Worm (Caenorhabditis elegans) whole organism, L4 larva: Measurements from ENCODE around the gene pals-20.
A peak's percentile ranks its signal among the peaks of the same experiment; 100 is the strongest.

Experiments
- D1046.2 ChIP-seq: fragments of 200-800 bp; sonication (Bioruptor generic); IDR thresholded peaks from 2 replicates; pipeline ENCODE4 v1.3.6; 2022; ENCODE audit warnings: missing genetic modification characterization, missing compliant biosample characterization
- F37D6.2 ChIP-seq: sonication (generic microtip); optimal IDR thresholded peaks from 2 replicates; lab custom pipeline; 2016; ENCODE audit warnings: mild to moderate bottlenecking, missing genetic modification characterization, missing compliant biosample characterization
- aha-1 ChIP-seq: fragments of 150-350 bp; peaks from one replicate; lab custom pipeline; 2014; ENCODE audit warnings: missing biosample characterization, missing genetic modification characterization
- ama-1 ChIP-seq: fragments of 150-350 bp; optimal IDR thresholded peaks from 2 replicates; lab custom pipeline; 2014; ENCODE audit warnings: inconsistent platforms, mixed read lengths
- ceh-32 ChIP-seq: sonication (generic microtip); optimal IDR thresholded peaks from 2 replicates; lab custom pipeline; 2016; ENCODE audit warnings: mild to moderate bottlenecking, missing genetic modification characterization, missing compliant biosample characterization; ENCODE audit not compliant: poor library complexity
- ceh-62 ChIP-seq: sonication (generic microtip); optimal IDR thresholded peaks from 2 replicates; lab custom pipeline; 2017; ENCODE audit warnings: missing biosample characterization, missing genetic modification characterization
- cey-2 ChIP-seq: sonication (generic microtip); optimal IDR thresholded peaks from 3 replicates; lab custom pipeline; 2017; ENCODE audit warnings: missing genetic modification characterization, mild to moderate bottlenecking, missing compliant biosample characterization, antibody characterized with exemption, borderline replicate concordance; ENCODE audit not compliant: insufficient read depth
- daf-16 ChIP-seq, 3 experiments: sonication (generic microtip); optimal IDR thresholded peaks; 2 replicates each; lab custom pipeline; 2016 to 2017; ENCODE audit warnings: missing genetic modification characterization in 3 of 3, missing genetic modification reagents in 3 of 3, mild to moderate bottlenecking in 2 of 3, missing compliant biosample characterization in 2 of 3, missing biosample characterization in 1 of 3, moderate library complexity in 1 of 3
- daf-19 ChIP-seq: fragments of 200-800 bp; sonication (Bioruptor generic); conservative IDR thresholded peaks from 2 replicates; pipeline ENCODE4 v1.3.6; 2022; ENCODE audit warnings: missing genetic modification characterization, missing compliant biosample characterization
- dmd-8 ChIP-seq: fragments of 200-800 bp; sonication (Bioruptor generic); IDR thresholded peaks from 2 replicates; pipeline ENCODE4 v1.3.6; 2022; ENCODE audit warnings: missing genetic modification characterization, missing compliant biosample characterization
- duxl-1 ChIP-seq: sonication (generic microtip); optimal IDR thresholded peaks from 2 replicates; lab custom pipeline; 2016; ENCODE audit warnings: mild to moderate bottlenecking, missing genetic modification characterization, moderate library complexity, missing compliant biosample characterization; ENCODE audit not compliant: poor library complexity
- dve-1 ChIP-seq: sonication (generic microtip); optimal IDR thresholded peaks from 2 replicates; lab custom pipeline; 2017; ENCODE audit warnings: antibody characterized with exemption, mild to moderate bottlenecking, missing genetic modification characterization, missing compliant biosample characterization; ENCODE audit not compliant: insufficient read depth
- fkh-10 ChIP-seq: fragments of 150-350 bp; optimal IDR thresholded peaks from 2 replicates; lab custom pipeline; 2014; ENCODE audit warnings: missing biosample characterization, missing genetic modification reagents, missing genetic modification characterization
- hif-1 ChIP-seq, 2 experiments: sonication (generic microtip); optimal IDR thresholded peaks; 2 replicates each; lab custom pipeline; 2016 to 2017; ENCODE audit warnings: missing compliant biosample characterization in 2 of 2, missing genetic modification characterization in 2 of 2, missing genetic modification reagents in 2 of 2, missing genotype in 2 of 2, mild to moderate bottlenecking in 1 of 2
- hlh-11 ChIP-seq: fragments of 200-800 bp; sonication (Bioruptor generic); optimal IDR thresholded peaks from 2 replicates; lab custom pipeline; 2018; ENCODE audit warnings: mild to moderate bottlenecking, missing genetic modification characterization, missing compliant biosample characterization
- hmg-1.1 ChIP-seq: fragments of 200-800 bp; sonication (Bioruptor generic); IDR thresholded peaks from 2 replicates; pipeline ENCODE4 v1.3.6; 2022; ENCODE audit warnings: missing genetic modification reagents, missing genetic modification characterization, missing compliant biosample characterization
- lim-7 ChIP-seq: fragments of 200-800 bp; sonication (Bioruptor generic); IDR thresholded peaks from 2 replicates; pipeline ENCODE4 v1.3.6; 2022; ENCODE audit warnings: missing genetic modification characterization, missing compliant biosample characterization
- lin-15B ChIP-seq: fragments of 150-350 bp; sonication (generic microtip); optimal IDR thresholded peaks from 3 replicates; lab custom pipeline; 2014; ENCODE audit warnings: missing biosample characterization, missing genetic modification characterization
- mdl-1 ChIP-seq, 2 experiments: fragments of 150-350 bp in 1 of 2; sonication (generic microtip) in 1 of 2; optimal IDR thresholded peaks; 2 replicates each; lab custom pipeline; 2014 to 2017; ENCODE audit warnings: missing biosample characterization in 2 of 2, missing genetic modification characterization in 2 of 2
- mdt-29 ChIP-seq: fragments of 200-800 bp; sonication (Bioruptor generic); IDR thresholded peaks from 2 replicates; pipeline ENCODE4 v1.3.6; 2022; ENCODE audit warnings: missing genetic modification reagents, missing genetic modification characterization, missing compliant biosample characterization
- mes-2 ChIP-seq: sonication (generic microtip); optimal IDR thresholded peaks from 2 replicates; lab custom pipeline; 2016; ENCODE audit warnings: missing genotype, mild to moderate bottlenecking, missing genetic modification characterization, missing compliant biosample characterization; ENCODE audit not compliant: poor library complexity, severe bottlenecking
- mxl-3 ChIP-seq: fragments of 200-800 bp; sonication (Bioruptor generic); optimal IDR thresholded peaks from 2 replicates; lab custom pipeline; 2018; ENCODE audit warnings: mild to moderate bottlenecking, missing genetic modification characterization, missing compliant biosample characterization
- nhr-25 ChIP-seq: sonication (generic microtip); optimal IDR thresholded peaks from 2 replicates; lab custom pipeline; 2017; ENCODE audit warnings: missing genetic modification characterization, mild to moderate bottlenecking, missing compliant biosample characterization, antibody characterized with exemption, moderate library complexity, borderline replicate concordance; ENCODE audit not compliant: insufficient read depth
- nhr-28 ChIP-seq: fragments of 150-350 bp; optimal IDR thresholded peaks from 2 replicates; lab custom pipeline; 2014; ENCODE audit warnings: missing biosample characterization, missing genetic modification characterization
- nhr-42 ChIP-seq: fragments of 200-800 bp; sonication (Bioruptor generic); IDR thresholded peaks from 2 replicates; pipeline ENCODE4 v1.3.6; 2022; ENCODE audit warnings: missing genetic modification characterization, missing compliant biosample characterization
- nhr-6 ChIP-seq: fragments of 150-350 bp; optimal IDR thresholded peaks from 2 replicates; lab custom pipeline; 2014; ENCODE audit warnings: missing biosample characterization, missing genetic modification characterization
- nhr-77 ChIP-seq: fragments of 150-350 bp; optimal IDR thresholded peaks from 2 replicates; lab custom pipeline; 2014; ENCODE audit warnings: missing biosample characterization, missing genetic modification characterization
- pqm-1 ChIP-seq: sonication (generic microtip); optimal IDR thresholded peaks from 2 replicates; lab custom pipeline; 2017; ENCODE audit warnings: missing biosample characterization, missing genetic modification characterization
- unc-62 ChIP-seq, 3 experiments: fragments of 150-350 bp in 1 of 3; sonication (generic microtip); optimal IDR thresholded peaks in 2 of 3; peaks in 1 of 3; 1 replicate in 1 of 3; 2 replicates in 2 of 3; lab custom pipeline; 2014 to 2017; ENCODE audit warnings: missing biosample characterization in 3 of 3, missing genetic modification characterization in 3 of 3, missing genetic modification reagents in 3 of 3, missing genotype in 1 of 3
- zag-1 ChIP-seq: fragments of 150-350 bp; optimal IDR thresholded peaks from 2 replicates; lab custom pipeline; 2014; ENCODE audit warnings: missing biosample characterization, missing genetic modification characterization
- zip-11 ChIP-seq: fragments of 200-800 bp; sonication (Bioruptor generic); IDR thresholded peaks from 2 replicates; pipeline ENCODE4 v1.3.6; 2022; ENCODE audit warnings: missing genetic modification characterization, missing compliant biosample characterization
- ztf-11 ChIP-seq: fragments of 150-350 bp; optimal IDR thresholded peaks from 2 replicates; lab custom pipeline; 2014; ENCODE audit warnings: missing biosample characterization, missing genetic modification characterization

Gene pals-20

ce11 chrIII:1349313-1349712 lies 38.8 kb downstream of the pals-20 start, which contains the start of gene fbxa-25 (continued):
- TF ChIP-seq daf-16 (GFP tag; optimal IDR thresholded peaks at IDR 0.05; lab: Kevin White, UChicago): no peak
- peak; percentile 29 for TF ChIP-seq daf-16 (tag; optimal IDR thresholded peaks at IDR 0.05; lab: Kevin White, UChicago)
- no peak for TF ChIP-seq nhr-25 (tag; lab: Kevin White, UChicago)
- peak; percentile 34 for TF ChIP-seq nhr-28
- no peak for TF ChIP-seq unc-62 (GFP tag; optimal IDR thresholded peaks at IDR 0.05 in 1 of 2; lab: Kevin White, UChicago)
- no peak for TF ChIP-seq unc-62 (tag; optimal IDR thresholded peaks at IDR 0.05; lab: Kevin White, UChicago)
- peak in 1 of 2 experiments; percentile 31 for TF ChIP-seq mdl-1 (tag; optimal IDR thresholded peaks at IDR 0.05; lab: Kevin White, UChicago)
- TF ChIP-seq pqm-1 (tag; lab: Kevin White, UChicago): peak; percentile 64
- TF ChIP-seq dve-1 (tag; lab: Kevin White, UChicago): no peak
- peak in 1 of 2 experiments; percentile 20 for TF ChIP-seq hif-1 (tag; optimal IDR thresholded peaks at IDR 0.05; lab: Kevin White, UChicago)
- no peak for TF ChIP-seq dmd-8 (GFP tag; lab: Robert Waterston, UW)
- no peak for TF ChIP-seq cey-2 (tag; lab: Kevin White, UChicago)
- no peak for TF ChIP-seq lin-15B (tag; lab: Kevin White, UChicago)
- no peak for TF ChIP-seq ama-1 (lab: Kevin White, UChicago)

- no peak for TF ChIP-seq duxl-1
- TF ChIP-seq daf-16 (GFP tag; optimal IDR thresholded peaks at IDR 0.05; lab: Kevin White, UChicago): no peak
- TF ChIP-seq daf-16 (tag; optimal IDR thresholded peaks at IDR 0.05; lab: Kevin White, UChicago): no peak
- TF ChIP-seq lim-7 (GFP tag; lab: Robert Waterston, UW): no peak
Observed at ce11 chrIII:1347539-1347938, 40.6 kb downstream of the pals-20 start, which contains the start of gene Y82E9BL.5. TSS of gene Y82E9BL.5 (minus strand) at chrIII:1347639.

- peak; percentile 92 for TF ChIP-seq aha-1 (tag; lab: Kevin White, UChicago)
- TF ChIP-seq unc-62 (GFP tag; optimal IDR thresholded peaks at IDR 0.05 in 1 of 2; lab: Kevin White, UChicago): peak in 1 of 2 experiments; percentile 58
- no peak for TF ChIP-seq unc-62 (tag; optimal IDR thresholded peaks at IDR 0.05; lab: Kevin White, UChicago)
- TF ChIP-seq fkh-10 (GFP tag; lab: Kevin White, UChicago): no peak
- no peak for TF ChIP-seq mes-2 (tag; lab: Kevin White, UChicago)
- TF ChIP-seq daf-19 (GFP tag; lab: Robert Waterston, UW): no peak
- TF ChIP-seq mdt-29 (GFP tag; lab: Robert Waterston, UW): no peak
Observed at ce11 chrIII:1347003-1347402, 41.1 kb downstream of the pals-20 start.

- TF ChIP-seq mxl-3 (GFP tag; lab: Kevin White, UChicago) (no peak), ceh-32 (tag; lab: Kevin White, UChicago) (no peak), D1046.2 (GFP tag; lab: Robert Waterston, UW) (no peak), hlh-11 (tag; lab: Kevin White, UChicago) (no peak), ztf-11 (tag; lab: Kevin White, UChicago) (no peak), F37D6.2 (tag; lab: Kevin White, UChicago) (no peak), zag-1 (no peak), hmg-1.1 (GFP tag; lab: Robert Waterston, UW) (no peak), lim-7 (GFP tag; lab: Robert Waterston, UW) (no peak), nhr-77 (tag; lab: Kevin White, UChicago) (no peak), zip-11 (GFP tag; lab: Robert Waterston, UW) (no peak), aha-1 (tag; lab: Kevin White, UChicago) (no peak), nhr-6 (tag; lab: Kevin White, UChicago) (no peak), nhr-42 (GFP tag; lab: Robert Waterston, UW) (no peak), ceh-62 (tag; lab: Kevin White, UChicago) (no peak)
Observed at ce11 chrIII:1345694-1346093, 42.4 kb downstream of the pals-20 start, which contains the start of gene Y82E9BL.6. TSS of gene Y82E9BL.6 (minus strand) at chrIII:1345794.
